Worm (Caenorhabditis elegans): ENCODE data around the gene F11C7.7.

F11C7.7 gene

ce11 chrX:17390531-17390930 lies 7.9 kb upstream of the F11C7.7 start:
- TF ChIP-seq elt-1 (tag; optimal IDR thresholded peaks at IDR 0.05) (no peak), skn-1 (tag; optimal IDR thresholded peaks at IDR 0.05) (no peak), lsy-2 (tag; optimal IDR thresholded peaks at IDR 0.05) (no peak), lin-13 (GFP tag; optimal IDR thresholded peaks at IDR 0.05) (no peak), nhr-6 (tag; optimal IDR thresholded peaks at IDR 0.05) (no peak), ztf-4 (tag; optimal IDR thresholded peaks at IDR 0.05) (no peak), nhr-23 (tag; optimal IDR thresholded peaks at IDR 0.05) (no peak), unc-55 (GFP tag; optimal IDR thresholded peaks at IDR 0.05) (no peak), sma-9 (GFP tag; optimal IDR thresholded peaks at IDR 0.05) (no peak), sma-9 (tag; optimal IDR thresholded peaks at IDR 0.05) (no peak), peb-1 (tag; optimal IDR thresholded peaks at IDR 0.05) (no peak), sma-3 (GFP tag; optimal IDR thresholded peaks at IDR 0.05) (no peak), nhr-12 (tag; optimal IDR thresholded peaks at IDR 0.05) (no peak), lin-11 (tag; optimal IDR thresholded peaks at IDR 0.05) (no peak), gmeb-1 (tag; optimal IDR thresholded peaks at IDR 0.05) (no peak), Y55F3AM.14 (GFP tag; optimal IDR thresholded peaks at IDR 0.05) (no peak), aly-2 (tag; optimal IDR thresholded peaks at IDR 0.05) (no peak), crh-2 (tag; optimal IDR thresholded peaks at IDR 0.05) (no peak), nhr-10 (tag; optimal IDR thresholded peaks at IDR 0.05) (no peak), mbf-1 (tag; optimal IDR thresholded peaks at IDR 0.05) (no peak)

ce11 chrX:17391515-17391914 lies 6.9 kb upstream of the F11C7.7 start, which contains the start of gene F10D7.5:
F10D7.5 (minus strand) TSS chrX:17391615.
- no peak for TF ChIP-seq nhr-237 (tag; optimal IDR thresholded peaks at IDR 0.05)
- TF ChIP-seq ZK546.5 (tag; optimal IDR thresholded peaks at IDR 0.05), result no peak
- no peak for TF ChIP-seq egl-27 (tag; optimal IDR thresholded peaks at IDR 0.05)
- TF ChIP-seq elt-3 (tag; optimal IDR thresholded peaks at IDR 0.05), result no peak
- no peak for TF ChIP-seq snpc-4 (tag; optimal IDR thresholded peaks at IDR 0.05)
- no peak for TF ChIP-seq mab-5 (tag; optimal IDR thresholded peaks at IDR 0.05)
- no peak for TF ChIP-seq sma-3 (GFP tag; optimal IDR thresholded peaks at IDR 0.05)
- no peak for TF ChIP-seq mdl-1 (tag; optimal IDR thresholded peaks at IDR 0.05)
- no peak for TF ChIP-seq lin-39 (tag; optimal IDR thresholded peaks at IDR 0.05)
- no peak for TF ChIP-seq C34F6.9 (tag; optimal IDR thresholded peaks at IDR 0.05)
- no peak for TF ChIP-seq alr-1 (tag; optimal IDR thresholded peaks at IDR 0.05)

ce11 chrX:17392182-17392581 lies 6.2 kb upstream of the F11C7.7 start:
- TF ChIP-seq sma-9 (GFP tag; optimal IDR thresholded peaks at IDR 0.05), result peak; percentile 85
- no peak for TF ChIP-seq sma-9 (tag; optimal IDR thresholded peaks at IDR 0.05)
- TF ChIP-seq nhr-6 (tag; optimal IDR thresholded peaks at IDR 0.05), result peak; percentile 25
- peak; percentile 78 for TF ChIP-seq crh-2 (tag; optimal IDR thresholded peaks at IDR 0.05)
- TF ChIP-seq snpc-4 (tag; optimal IDR thresholded peaks at IDR 0.05), result peak; percentile 39
- peak; percentile 48 for TF ChIP-seq ztf-4 (tag; optimal IDR thresholded peaks at IDR 0.05)
- TF ChIP-seq aly-2 (tag; optimal IDR thresholded peaks at IDR 0.05), result no peak
- TF ChIP-seq ztf-11 (tag; optimal IDR thresholded peaks at IDR 0.05), result no peak
- TF ChIP-seq elt-3 (tag; optimal IDR thresholded peaks at IDR 0.05), result no peak
- peak; percentile 65 for TF ChIP-seq lin-11 (tag; optimal IDR thresholded peaks at IDR 0.05)
- TF ChIP-seq unc-55 (GFP tag; optimal IDR thresholded peaks at IDR 0.05), result peak; percentile 86
- TF ChIP-seq gmeb-1 (tag; optimal IDR thresholded peaks at IDR 0.05), result peak; percentile 39
- TF ChIP-seq lin-13 (GFP tag; optimal IDR thresholded peaks at IDR 0.05), result peak; percentile 68
- no peak for TF ChIP-seq unc-62 (GFP tag; optimal IDR thresholded peaks at IDR 0.05)
- TF ChIP-seq fos-1 (tag; optimal IDR thresholded peaks at IDR 0.05), result peak; percentile 70
- no peak for TF ChIP-seq mbf-1 (tag; optimal IDR thresholded peaks at IDR 0.05)
- TF ChIP-seq blmp-1 (tag; optimal IDR thresholded peaks at IDR 0.05; ENCODE audit: insufficient read depth), result peak; percentile 26
- TF ChIP-seq ZK546.5 (tag; optimal IDR thresholded peaks at IDR 0.05), result no peak
- TF ChIP-seq nhr-21 (tag; optimal IDR thresholded peaks at IDR 0.05), result peak; percentile 32
- peak; percentile 35 to 75 for TF ChIP-seq lsy-2 (tag; optimal IDR thresholded peaks at IDR 0.05)
- TF ChIP-seq sem-4 (tag; optimal IDR thresholded peaks at IDR 0.05), result peak; percentile 71
- TF ChIP-seq zag-1 (tag; optimal IDR thresholded peaks at IDR 0.05), result peak; percentile 42
- peak; percentile 85 for TF ChIP-seq C34F6.9 (tag; optimal IDR thresholded peaks at IDR 0.05)
- TF ChIP-seq unc-39 (tag; optimal IDR thresholded peaks at IDR 0.05), result no peak
- TF ChIP-seq mdl-1 (tag; optimal IDR thresholded peaks at IDR 0.05), result peak in 1 of 2 experiments; percentile 24
- no peak for TF ChIP-seq nhr-11 (tag; optimal IDR thresholded peaks at IDR 0.05)
- peak; percentile 83 for TF ChIP-seq nhr-129 (tag; optimal IDR thresholded peaks at IDR 0.05)
- TF ChIP-seq mab-5 (tag; optimal IDR thresholded peaks at IDR 0.05), result peak; percentile 49
- peak; percentile 68 for TF ChIP-seq nhr-25 (tag; optimal IDR thresholded peaks at IDR 0.05)
- peak; percentile 74 for TF ChIP-seq F13H6.1 (tag; optimal IDR thresholded peaks at IDR 0.05)
- peak; percentile 1 for TF ChIP-seq ceh-16 (tag; optimal IDR thresholded peaks at IDR 0.05)
- TF ChIP-seq sma-3 (GFP tag; optimal IDR thresholded peaks at IDR 0.05), result peak; percentile 80

Data from whole organism, L2 larva.